Fruit fly (Drosophila melanogaster): ENCODE data around the gene ND-75.

The ND-75 gene

DNA sequence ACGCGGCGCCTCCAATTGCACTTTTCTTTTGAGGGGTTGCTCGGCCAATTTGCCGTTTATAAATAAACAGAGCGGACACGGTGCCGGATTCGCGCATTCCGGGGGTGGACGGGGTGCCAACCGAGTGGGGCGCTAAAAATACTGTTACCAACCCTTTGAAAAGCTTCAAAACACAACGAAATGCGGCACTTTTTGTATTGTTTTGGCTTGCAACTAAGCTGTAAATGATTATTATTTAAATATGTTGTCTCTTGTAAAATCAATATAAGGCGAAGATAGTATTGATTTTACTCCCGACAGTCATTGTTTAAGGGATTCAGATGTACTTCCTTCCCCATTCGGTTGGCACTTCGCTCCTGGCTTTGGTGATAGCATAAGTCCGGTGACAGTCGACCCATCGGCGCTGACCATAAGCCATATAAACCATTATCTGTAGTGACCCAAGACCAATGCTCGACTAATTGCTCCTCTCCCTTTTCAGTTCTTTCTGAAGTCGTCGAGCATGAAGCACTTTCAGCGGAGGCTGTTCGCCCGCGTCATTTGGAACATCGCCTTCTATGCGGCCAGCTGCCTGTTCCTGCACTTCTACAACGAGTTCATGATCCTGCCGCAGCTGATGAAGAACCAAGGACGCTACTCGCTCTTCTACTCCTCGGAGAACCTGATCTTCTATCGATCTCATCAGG, 22.5 kb upstream of the ND-75 start, which contains the start of gene CG15343 (continued):
- TF ChIP-seq CG10979 (tag; optimal IDR thresholded peaks at IDR 0.05) (peak; percentile 4), Nf-YB (GFP tag; optimal IDR thresholded peaks at IDR 0.05) (no peak), Hsf (GFP tag; optimal IDR thresholded peaks at IDR 0.05) (peak; percentile 41), CG7357 (GFP tag; IDR thresholded peaks at IDR 0.05) (no peak), tgo (GFP tag; IDR thresholded peaks at IDR 0.05) (0 out of 3 replicates have a peak, but pooled peaks have one; percentile 28), CG14667 (GFP tag; IDR thresholded peaks at IDR 0.05) (no peak), mirr (GFP tag; optimal IDR thresholded peaks at IDR 0.05) (no peak), CG17361 (GFP tag; IDR thresholded peaks at IDR 0.05) (0 out of 3 replicates have a peak, but pooled peaks have one; percentile 29), Meics (GFP tag; optimal IDR thresholded peaks at IDR 0.05) (peak; percentile 36), CG12744 (GFP tag; optimal IDR thresholded peaks at IDR 0.05) (no peak), CG32532 (GFP tag; IDR thresholded peaks at IDR 0.05) (peak; percentile 74), klu (GFP tag; IDR thresholded peaks at IDR 0.05) (no peak), CG3838 (GFP tag; optimal IDR thresholded peaks at IDR 0.05) (no peak), Atf-2 (GFP tag; optimal IDR thresholded peaks at IDR 0.05) (peak; percentile 41), CG18262 (tag; optimal IDR thresholded peaks at IDR 0.05) (peak; percentile 10), zfh1 (GFP tag; IDR thresholded peaks at IDR 0.05) (0 out of 3 replicates have a peak, but pooled peaks have one; percentile 41), fu2 (GFP tag; optimal IDR thresholded peaks at IDR 0.05) (no peak), chn (GFP tag; optimal IDR thresholded peaks at IDR 0.05) (peak; percentile 7), repo (GFP tag; optimal IDR thresholded peaks at IDR 0.05) (no peak), Hr3 (GFP tag; optimal IDR thresholded peaks at IDR 0.05) (peak; percentile 19), sd (tag; optimal IDR thresholded peaks at IDR 0.05) (peak; percentile 71), CG1529 (GFP tag; optimal IDR thresholded peaks at IDR 0.05) (no peak), pros (GFP tag; optimal IDR thresholded peaks at IDR 0.05) (no peak), Usf (GFP tag; optimal IDR thresholded peaks at IDR 0.05) (no peak), sr (GFP tag; IDR thresholded peaks at IDR 0.05) (no peak), CG33213 (GFP tag; optimal IDR thresholded peaks at IDR 0.05) (peak; percentile 12), pum (GFP tag; optimal IDR thresholded peaks at IDR 0.05) (no peak), CG12769 (tag; optimal IDR thresholded peaks at IDR 0.05) (peak; percentile 21), CG1603 (tag; optimal IDR thresholded peaks at IDR 0.05) (peak; percentile 2), BtbVII (GFP tag; optimal IDR thresholded peaks at IDR 0.05) (no peak)

DNA sequence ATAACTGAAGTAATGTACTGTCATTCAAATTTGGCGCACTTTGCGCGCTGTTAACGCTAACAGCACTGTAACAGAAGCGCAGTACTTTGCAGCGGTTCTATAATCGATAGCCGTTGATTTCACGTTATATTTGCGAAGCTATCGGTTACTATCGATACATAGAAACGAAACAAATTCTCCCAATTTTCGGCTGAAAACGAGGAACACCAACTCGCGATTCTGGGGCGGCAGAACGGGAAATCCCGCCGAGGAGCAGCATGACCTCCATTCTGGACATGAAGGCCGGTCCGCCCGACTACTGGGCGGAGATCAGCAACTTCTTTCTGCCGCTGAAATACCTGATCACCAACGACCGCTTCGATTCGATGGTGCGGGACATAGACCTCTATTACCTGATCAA, 21.8 kb upstream of the ND-75 start, which contains the start of gene CG1636:
Gene CG1636 (plus strand): TSS at position 122 of the 400 bp plus-strand sequence.
- TF ChIP-seq inv (GFP tag; IDR thresholded peaks at IDR 0.05; ENCODE audit: partially characterized antibody) (peak; percentile 71), CG6791 (GFP tag; IDR thresholded peaks at IDR 0.05; ENCODE audit: partially characterized antibody) (peak; percentile 87), luna (GFP tag; optimal IDR thresholded peaks at IDR 0.05) (no peak), Deaf1 (tag; optimal IDR thresholded peaks at IDR 0.05) (peak; percentile 36), CG1647 (GFP tag; optimal IDR thresholded peaks at IDR 0.05) (no peak), al (GFP tag; IDR thresholded peaks at IDR 0.05) (no peak), CG3995 (GFP tag; optimal IDR thresholded peaks at IDR 0.05) (peak; percentile 87), pfk (GFP tag; optimal IDR thresholded peaks at IDR 0.05) (peak; percentile 6), amos (GFP tag; IDR thresholded peaks at IDR 0.05; ENCODE audit: partially characterized antibody) (peak; percentile 88), usp (GFP tag; optimal IDR thresholded peaks at IDR 0.05) (no peak), CG12104 (GFP tag; optimal IDR thresholded peaks at IDR 0.05) (no peak), B-H2 (GFP tag; optimal IDR thresholded peaks at IDR 0.05) (no peak), ssp (GFP tag; IDR thresholded peaks at IDR 0.05) (no peak), CG42726 (GFP tag; IDR thresholded peaks at IDR 0.05; ENCODE audit: partially characterized antibody) (peak; percentile 88; the same call in 1 of the 2 replicates), D19B (GFP tag; optimal IDR thresholded peaks at IDR 0.05) (no peak), Ets97D (GFP tag; optimal IDR thresholded peaks at IDR 0.05) (no peak), CG1603 (tag; optimal IDR thresholded peaks at IDR 0.05) (peak; percentile 39), Adf1 (GFP tag; IDR thresholded peaks at IDR 0.05) (peak; percentile 15; the same call in 1 of the 2 replicates), Opbp (GFP tag; IDR thresholded peaks at IDR 0.05; ENCODE audit: partially characterized antibody) (peak; percentile 87), br (optimal IDR thresholded peaks at IDR 0.05) (no peak), p53 (GFP tag; optimal IDR thresholded peaks at IDR 0.05) (no peak), knrl (GFP tag; IDR thresholded peaks at IDR 0.05; ENCODE audit: partially characterized antibody) (peak; percentile 79), Scr (GFP tag; IDR thresholded peaks at IDR 0.05; ENCODE audit: partially characterized antibody) (peak; percentile 85)
